Worm (Caenorhabditis elegans) whole organism, midembryonic: ENCODE data around the gene srx-87.

Experiments used
- T22C8.4 ChIP-seq: fragments of 200-800 bp; sonication (Bioruptor generic); IDR thresholded peaks from 2 replicates; pipeline ENCODE4 v1.3.6; 2022; ENCODE audit warnings: missing genetic modification characterization, missing compliant biosample characterization
- cog-1 ChIP-seq: sonication (generic microtip); optimal IDR thresholded peaks from 2 replicates; lab custom pipeline; 2016; ENCODE audit warnings: missing genetic modification characterization, missing compliant biosample characterization
- flt-1 ChIP-seq: fragments of 200-800 bp; sonication (Bioruptor generic); IDR thresholded peaks from 2 replicates; pipeline ENCODE4 v1.3.6; 2022; ENCODE audit warnings: missing genetic modification characterization, missing compliant biosample characterization
- klf-2 ChIP-seq: fragments of 200-800 bp; sonication (Bioruptor generic); conservative IDR thresholded peaks from 2 replicates; pipeline ENCODE4 v1.3.6; 2022; ENCODE audit warnings: missing genetic modification reagents, missing genetic modification characterization, missing compliant biosample characterization
- med-1 ChIP-seq: sonication (generic microtip); optimal IDR thresholded peaks from 2 replicates; lab custom pipeline; 2017; ENCODE audit warnings: missing genetic modification characterization, mild to moderate bottlenecking, missing compliant biosample characterization, antibody characterized with exemption, missing genetic modification reagents; ENCODE audit not compliant: insufficient read depth
- ref-1 ChIP-seq: fragments of 200-800 bp; sonication (Bioruptor generic); conservative IDR thresholded peaks from 2 replicates; pipeline ENCODE4 v1.3.6; 2022; ENCODE audit warnings: missing genetic modification reagents, missing genetic modification characterization, missing compliant biosample characterization
- tab-1 ChIP-seq: fragments of 200-800 bp; sonication (Bioruptor generic); IDR thresholded peaks from 2 replicates; pipeline ENCODE4 v1.3.6; 2022; ENCODE audit warnings: missing genetic modification characterization, missing compliant biosample characterization
- ztf-23 ChIP-seq: fragments of 200-800 bp; sonication (Bioruptor generic); IDR thresholded peaks from 2 replicates; pipeline ENCODE4 v1.3.6; 2022; ENCODE audit warnings: missing genetic modification reagents, missing genetic modification characterization, missing compliant biosample characterization
- ztf-29 ChIP-seq: fragments of 200-800 bp; sonication (Bioruptor generic); IDR thresholded peaks from 2 replicates; pipeline ENCODE4 v1.3.6; 2022; ENCODE audit warnings: missing genetic modification reagents, missing genetic modification characterization, missing compliant biosample characterization

- no peak for TF ChIP-seq T22C8.4
- no peak for TF ChIP-seq ztf-29
- no peak for TF ChIP-seq flt-1 (GFP tag; lab: Robert Waterston, UW)
- no peak for TF ChIP-seq ztf-23 (GFP tag; lab: Robert Waterston, UW)
- no peak for TF ChIP-seq tab-1 (GFP tag; lab: Robert Waterston, UW)
- TF ChIP-seq med-1 (GFP tag; lab: Kevin White, UChicago), result no peak
- TF ChIP-seq cog-1 (tag; lab: Kevin White, UChicago), result no peak
- TF ChIP-seq ref-1 (GFP tag; lab: Robert Waterston, UW), result no peak
- no peak for TF ChIP-seq klf-2
Measured at ce11 chrV:11598807-11599206, 34.1 kb downstream of the srx-87 start, which contains the start of gene srx-84.
